Fruit fly (Drosophila melanogaster) whole organism, embryonic: ENCODE measurements around the gene CG4497.

Source experiments
- C15 ChIP-seq: fragments of 200-800 bp; sonication (Bioruptor generic); IDR thresholded peaks from 3 replicates; pipeline ENCODE4 v1.3.6; 2022; ENCODE audit warnings: missing biosample characterization, missing genetic modification characterization
- CG10274 ChIP-seq: fragments of 200-800 bp; sonication (Bioruptor generic); optimal IDR thresholded peaks from 3 replicates; lab custom pipeline; 2017; ENCODE audit warnings: missing biosample characterization, mild to moderate bottlenecking, missing genetic modification characterization
- CG12071 ChIP-seq: fragments of 200-800 bp; sonication (Bioruptor generic); optimal IDR thresholded peaks from 3 replicates; lab custom pipeline; 2018; ENCODE audit warnings: missing biosample characterization, mild to moderate bottlenecking, missing genetic modification characterization
- CG12104 ChIP-seq: fragments of 200-800 bp; sonication (Bioruptor generic); optimal IDR thresholded peaks from 3 replicates; lab custom pipeline; 2016; ENCODE audit warnings: missing biosample characterization, missing genetic modification characterization
- CG13624 ChIP-seq: fragments of 200-800 bp; sonication (Bioruptor generic); optimal IDR thresholded peaks from 2 replicates; lab custom pipeline; 2016; ENCODE audit warnings: missing biosample characterization, missing genetic modification characterization
- CG1529 ChIP-seq: fragments of 200-800 bp; sonication (Bioruptor generic); optimal IDR thresholded peaks from 3 replicates; lab custom pipeline; 2018; ENCODE audit warnings: missing biosample characterization, missing genetic modification characterization
- CG16863 ChIP-seq: fragments of 200-800 bp; sonication (Bioruptor generic); optimal IDR thresholded peaks from 3 replicates; lab custom pipeline; 2016; ENCODE audit warnings: missing biosample characterization, missing genetic modification characterization
- CG17802 ChIP-seq: fragments of 200-800 bp; sonication (Bioruptor generic); optimal IDR thresholded peaks from 2 replicates; lab custom pipeline; 2018; ENCODE audit warnings: missing biosample characterization, mild to moderate bottlenecking, missing genetic modification characterization, moderate library complexity
- CG18476 ChIP-seq: fragments of 200-800 bp; sonication (Bioruptor generic); optimal IDR thresholded peaks from 2 replicates; lab custom pipeline; 2016; ENCODE audit warnings: missing biosample characterization, mild to moderate bottlenecking, missing genetic modification characterization
- CG2199 ChIP-seq: fragments of 200-800 bp; sonication (Bioruptor generic); IDR thresholded peaks from 3 replicates; pipeline ENCODE4 v1.3.6; 2022; ENCODE audit warnings: missing biosample characterization, missing genetic modification characterization
- CG2712 ChIP-seq: fragments of 200-800 bp; optimal IDR thresholded peaks from 3 replicates; lab custom pipeline; 2019; ENCODE audit warnings: missing biosample characterization, mild to moderate bottlenecking, missing genetic modification characterization, moderate library complexity
- CG30403 ChIP-seq: fragments of 200-800 bp; sonication (Bioruptor generic); optimal IDR thresholded peaks from 3 replicates; lab custom pipeline; 2016; ENCODE audit warnings: missing biosample characterization, missing genetic modification characterization
- CG30431 ChIP-seq: fragments of 200-800 bp; sonication (Bioruptor generic); optimal IDR thresholded peaks from 2 replicates; lab custom pipeline; 2017; ENCODE audit warnings: missing biosample characterization, missing genetic modification characterization
- CG31388 ChIP-seq: fragments of 200-800 bp; sonication (Bioruptor generic); optimal IDR thresholded peaks from 2 replicates; lab custom pipeline; 2016; ENCODE audit warnings: missing biosample characterization, missing genetic modification characterization
- CG34224 ChIP-seq: fragments of 200-800 bp; sonication (Bioruptor generic); IDR thresholded peaks from 3 replicates; pipeline ENCODE4 v1.3.6; 2022; ENCODE audit warnings: missing biosample characterization, missing genetic modification characterization; ENCODE audit not compliant: partially characterized antibody
- CG34376 ChIP-seq: fragments of 200-800 bp; sonication (Bioruptor generic); optimal IDR thresholded peaks from 2 replicates; lab custom pipeline; 2018; ENCODE audit warnings: missing biosample characterization, mild to moderate bottlenecking, missing genetic modification characterization
- CG3838 ChIP-seq: fragments of 200-800 bp; sonication (Bioruptor generic); optimal IDR thresholded peaks from 3 replicates; lab custom pipeline; 2016; ENCODE audit warnings: missing biosample characterization, missing genetic modification characterization
- CG3995 ChIP-seq: fragments of 200-800 bp; sonication (Bioruptor generic); optimal IDR thresholded peaks from 3 replicates; lab custom pipeline; 2016; ENCODE audit warnings: missing biosample characterization, missing genetic modification characterization
- CG7745 ChIP-seq: fragments of 200-800 bp; sonication (Bioruptor generic); optimal IDR thresholded peaks from 2 replicates; lab custom pipeline; 2018; ENCODE audit warnings: missing biosample characterization, mild to moderate bottlenecking, missing genetic modification characterization, moderate library complexity
- CG7839 ChIP-seq: fragments of 200-800 bp; sonication (Bioruptor generic); optimal IDR thresholded peaks from 3 replicates; lab custom pipeline; 2018; ENCODE audit warnings: missing biosample characterization, mild to moderate bottlenecking, missing genetic modification characterization, moderate library complexity
- CG9215 ChIP-seq: fragments of 200-800 bp; sonication (Bioruptor generic); IDR thresholded peaks from 2 replicates; pipeline ENCODE4 v1.3.6; 2022; ENCODE audit warnings: missing biosample characterization, missing genetic modification characterization
- CG9727 ChIP-seq: fragments of 200-800 bp; sonication (Bioruptor generic); optimal IDR thresholded peaks from 3 replicates; lab custom pipeline; 2017; ENCODE audit warnings: missing biosample characterization, mild to moderate bottlenecking, missing genetic modification characterization
- CG9817 ChIP-seq: fragments of 200-800 bp; sonication (Bioruptor generic); optimal IDR thresholded peaks from 2 replicates; lab custom pipeline; 2018; ENCODE audit warnings: missing biosample characterization, mild to moderate bottlenecking, missing genetic modification characterization, moderate library complexity
- CG9932 ChIP-seq: fragments of 200-800 bp; sonication (Bioruptor generic); IDR thresholded peaks from 2 replicates; pipeline ENCODE4 v1.3.6; 2022; ENCODE audit warnings: missing biosample characterization, missing genetic modification characterization
- Chrac-16 ChIP-seq: fragments of 200-800 bp; sonication (Bioruptor generic); optimal IDR thresholded peaks from 3 replicates; lab custom pipeline; 2016; ENCODE audit warnings: missing biosample characterization, missing genetic modification characterization
- Deaf1 ChIP-seq: fragments of 200-800 bp; optimal IDR thresholded peaks from 3 replicates; lab custom pipeline; 2019; ENCODE audit warnings: missing biosample characterization, mild to moderate bottlenecking, missing genetic modification characterization, moderate library complexity
- Drgx ChIP-seq: fragments of 200-800 bp; sonication (Bioruptor generic); IDR thresholded peaks from 2 replicates; pipeline ENCODE4 v1.3.6; 2022; ENCODE audit warnings: missing biosample characterization, missing genetic modification characterization
- ERR ChIP-seq: fragments of 200-800 bp; sonication (Bioruptor generic); optimal IDR thresholded peaks from 2 replicates; lab custom pipeline; 2016; ENCODE audit warnings: missing biosample characterization, missing genetic modification characterization
- Ets65A ChIP-seq: fragments of 200-800 bp; sonication (Bioruptor generic); peaks from one replicate; lab custom pipeline; 2016; ENCODE audit warnings: missing biosample characterization, missing genetic modification characterization
- Hr51 ChIP-seq, 2 experiments: fragments of 200-800 bp; sonication (Bioruptor generic); optimal IDR thresholded peaks; 2 replicates in 1 of 2; 3 replicates in 1 of 2; lab custom pipeline; 2016 to 2018; ENCODE audit warnings: missing biosample characterization in 2 of 2, missing genetic modification characterization in 2 of 2, mild to moderate bottlenecking in 1 of 2, moderate library complexity in 1 of 2
- Med ChIP-seq: fragments of 200-800 bp; sonication (Bioruptor generic); peaks from one replicate; lab custom pipeline; 2016; ENCODE audit warnings: missing biosample characterization, missing genetic modification characterization, mild to moderate bottlenecking, inconsistent platforms, moderate library complexity
- NFAT ChIP-seq: fragments of 200-800 bp; sonication (Bioruptor generic); IDR thresholded peaks from 2 replicates; pipeline ENCODE4 v1.3.6; 2022; ENCODE audit warnings: missing biosample characterization, missing genetic modification characterization
- Neu2 ChIP-seq: fragments of 200-800 bp; sonication (Bioruptor generic); optimal IDR thresholded peaks from 3 replicates; lab custom pipeline; 2016; ENCODE audit warnings: missing biosample characterization, missing genetic modification characterization, borderline replicate concordance
- Sox102F ChIP-seq: fragments of 200-800 bp; sonication (Bioruptor generic); optimal IDR thresholded peaks from 2 replicates; lab custom pipeline; 2018; ENCODE audit warnings: missing biosample characterization, mild to moderate bottlenecking, missing genetic modification characterization, moderate library complexity
- Xrp1 ChIP-seq: fragments of 200-800 bp; sonication (Bioruptor generic); IDR thresholded peaks from 2 replicates; pipeline ENCODE4 v1.3.6; 2022; ENCODE audit warnings: missing biosample characterization, missing genetic modification characterization
- YL-1 ChIP-seq: fragments of 200-800 bp; sonication (Bioruptor generic); optimal IDR thresholded peaks from 3 replicates; lab custom pipeline; 2017; ENCODE audit warnings: missing biosample characterization, mild to moderate bottlenecking, missing genetic modification characterization
- ap ChIP-seq: fragments of 200-800 bp; sonication (Bioruptor generic); IDR thresholded peaks from 2 replicates; pipeline ENCODE4 v1.3.6; 2022; ENCODE audit warnings: missing biosample characterization, missing genetic modification characterization
- bab2 ChIP-seq: fragments of 200-800 bp; sonication (Bioruptor generic); optimal IDR thresholded peaks from 2 replicates; lab custom pipeline; 2016; ENCODE audit warnings: missing biosample characterization, missing genetic modification characterization
- bbx ChIP-seq: fragments of 200-800 bp; sonication (Bioruptor generic); IDR thresholded peaks from 2 replicates; pipeline ENCODE4 v1.3.6; 2022; ENCODE audit warnings: missing biosample characterization, missing genetic modification characterization; ENCODE audit not compliant: partially characterized antibody
- bigmax ChIP-seq: fragments of 200-800 bp; sonication (Bioruptor generic); optimal IDR thresholded peaks from 2 replicates; lab custom pipeline; 2018; ENCODE audit warnings: missing biosample characterization, mild to moderate bottlenecking, missing genetic modification characterization
- bsh ChIP-seq, 2 experiments: fragments of 200-800 bp; sonication (Bioruptor generic); optimal IDR thresholded peaks; 2 replicates each; lab custom pipeline; 2017 to 2018; ENCODE audit warnings: mild to moderate bottlenecking in 2 of 2, missing biosample characterization in 2 of 2, missing genetic modification characterization in 2 of 2, moderate library complexity in 1 of 2
- chm ChIP-seq: fragments of 200-800 bp; sonication (Bioruptor generic); IDR thresholded peaks from 2 replicates; pipeline ENCODE4 v1.3.6; 2022; ENCODE audit warnings: missing biosample characterization, missing genetic modification characterization
- cwo ChIP-seq: fragments of 200-800 bp; sonication (Bioruptor generic); optimal IDR thresholded peaks from 3 replicates; lab custom pipeline; 2017; ENCODE audit warnings: missing biosample characterization, missing genetic modification characterization, mild to moderate bottlenecking, moderate library complexity, missing genetic modification reagents
- fu2 ChIP-seq: fragments of 200-800 bp; sonication (Bioruptor generic); optimal IDR thresholded peaks from 2 replicates; lab custom pipeline; 2016; ENCODE audit warnings: missing biosample characterization, missing genetic modification characterization
- her ChIP-seq: fragments of 200-800 bp; sonication (Bioruptor generic); optimal IDR thresholded peaks from 2 replicates; lab custom pipeline; 2016; ENCODE audit warnings: missing biosample characterization, missing genetic modification characterization
- hth ChIP-seq: fragments of >200 bp; optimal IDR thresholded peaks from 2 replicates; lab custom pipeline; 2017; ENCODE audit warnings: inconsistent platforms
- peb ChIP-seq: fragments of 200-800 bp; sonication (Bioruptor generic); IDR thresholded peaks from 2 replicates; pipeline ENCODE4 v1.3.6; 2022; ENCODE audit warnings: missing biosample characterization, missing genetic modification characterization
- tup ChIP-seq: fragments of 200-800 bp; sonication (Bioruptor generic); optimal IDR thresholded peaks from 2 replicates; lab custom pipeline; 2016; ENCODE audit warnings: missing biosample characterization, mild to moderate bottlenecking, missing genetic modification characterization, moderate library complexity
- unpg ChIP-seq: fragments of 200-800 bp; sonication (Bioruptor generic); optimal IDR thresholded peaks from 3 replicates; lab custom pipeline; 2018; ENCODE audit warnings: missing biosample characterization, mild to moderate bottlenecking, missing genetic modification characterization, moderate library complexity
- vnd ChIP-seq: fragments of 200-800 bp; sonication (Bioruptor generic); IDR thresholded peaks from 3 replicates; pipeline ENCODE4 v1.3.6; 2022; ENCODE audit warnings: missing biosample characterization, missing genetic modification characterization; ENCODE audit not compliant: partially characterized antibody
- vvl ChIP-seq: fragments of 200-800 bp; sonication (Bioruptor generic); IDR thresholded peaks from 2 replicates; pipeline ENCODE4 v1.3.6; 2022; ENCODE audit warnings: missing biosample characterization, missing genetic modification characterization
- zf30C ChIP-seq: fragments of 200-800 bp; sonication (Bioruptor generic); optimal IDR thresholded peaks from 3 replicates; lab custom pipeline; 2018; ENCODE audit warnings: missing biosample characterization, mild to moderate bottlenecking, missing genetic modification characterization

Gene CG4497

DNA sequence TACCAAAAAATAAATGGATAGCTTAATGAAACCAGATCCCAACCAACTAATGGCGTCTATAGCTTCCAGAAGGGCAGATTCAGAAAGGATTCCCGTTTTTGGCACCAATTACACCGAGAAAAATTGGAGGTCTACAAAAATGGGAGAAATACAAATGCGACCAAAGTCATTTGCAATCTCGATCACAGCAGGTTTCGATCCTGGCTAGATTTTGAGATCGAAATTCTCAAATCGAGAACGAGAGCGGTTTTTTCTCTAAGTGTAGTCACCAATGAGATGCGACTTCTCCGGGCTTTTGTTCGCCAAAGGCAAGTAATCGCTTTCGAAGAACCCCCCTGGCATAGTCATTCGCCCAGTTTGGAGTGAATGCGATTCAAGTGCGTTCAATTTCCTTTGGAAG lies 18.6 kb downstream of the CG4497 start (continued):
- TF ChIP-seq bigmax: no peak
- no peak for TF ChIP-seq YL-1
- no peak for TF ChIP-seq her (GFP tag; lab: Kevin White, UChicago)
- TF ChIP-seq CG3838 (GFP tag; lab: Kevin White, UChicago): no peak
- no peak for TF ChIP-seq Deaf1 (tag; lab: Kevin White, UChicago)
- TF ChIP-seq peb (GFP tag; lab: Robert Waterston, UW): no peak
- TF ChIP-seq CG7745 (tag; lab: Kevin White, UChicago): no peak
- TF ChIP-seq CG7839: peak; percentile 15
- peak; percentile 7 for TF ChIP-seq CG9817
- no peak for TF ChIP-seq CG12104 (GFP tag; lab: Kevin White, UChicago)
- TF ChIP-seq CG2199: no peak
- no peak for TF ChIP-seq bsh (GFP tag; optimal IDR thresholded peaks at IDR 0.05; lab: Kevin White, UChicago)
- TF ChIP-seq chm (GFP tag; lab: Robert Waterston, UW): no peak
- TF ChIP-seq CG13624 (GFP tag; lab: Kevin White, UChicago): peak; percentile 16
- peak; percentile 29 for TF ChIP-seq CG9727 (GFP tag; lab: Kevin White, UChicago)
- no peak for TF ChIP-seq CG30403 (GFP tag; lab: Kevin White, UChicago)
- TF ChIP-seq Med (GFP tag; lab: Kevin White, UChicago): peak; percentile 87
- TF ChIP-seq ERR (GFP tag; lab: Kevin White, UChicago): no peak
- TF ChIP-seq CG10274 (GFP tag; lab: Kevin White, UChicago): no peak
- no peak for TF ChIP-seq tup (GFP tag; lab: Kevin White, UChicago)
- TF ChIP-seq Ets65A (GFP tag; lab: Kevin White, UChicago): peak; percentile 95
- no peak for TF ChIP-seq CG3995 (GFP tag; lab: Kevin White, UChicago)
- peak in 1 of 2 experiments; percentile 19 for TF ChIP-seq Hr51 (GFP tag; optimal IDR thresholded peaks at IDR 0.05; lab: Kevin White, UChicago)
- TF ChIP-seq CG31388: no peak
- TF ChIP-seq vvl (GFP tag; lab: Robert Waterston, UW): peak; percentile 43; the same call in 1 of the 2 replicates
- TF ChIP-seq CG34376 (GFP tag; lab: Kevin White, UChicago): no peak
- TF ChIP-seq CG18476: no peak
- TF ChIP-seq CG9932 (GFP tag; lab: Robert Waterston, UW): no peak
- peak; percentile 18 for TF ChIP-seq bab2 (GFP tag; lab: Kevin White, UChicago)
- TF ChIP-seq ap (GFP tag; lab: Robert Waterston, UW): no peak
- TF ChIP-seq CG9215 (GFP tag; lab: Robert Waterston, UW): no peak
- no peak for TF ChIP-seq CG12071 (GFP tag; lab: Kevin White, UChicago)
- TF ChIP-seq Chrac-16 (GFP tag; lab: Kevin White, UChicago): no peak
- TF ChIP-seq hth (lab: Kevin White, UChicago): no peak
- peak; percentile 11 for TF ChIP-seq CG30431 (GFP tag; lab: Kevin White, UChicago)
- TF ChIP-seq unpg (GFP tag; lab: Kevin White, UChicago): peak; percentile 45
- no peak for TF ChIP-seq Neu2 (GFP tag; lab: Kevin White, UChicago)
- no peak for TF ChIP-seq zf30C (GFP tag; lab: Kevin White, UChicago)
- TF ChIP-seq CG16863 (GFP tag; lab: Kevin White, UChicago): no peak
- TF ChIP-seq fu2 (GFP tag; lab: Kevin White, UChicago): no peak
- TF ChIP-seq C15: no peak
- no peak for TF ChIP-seq vnd
- peak; percentile 45 for TF ChIP-seq Sox102F (GFP tag; lab: Kevin White, UChicago)
- no peak for TF ChIP-seq CG2712 (tag; lab: Kevin White, UChicago)
- no peak for TF ChIP-seq Drgx (GFP tag; lab: Robert Waterston, UW)
- no peak for TF ChIP-seq bbx (GFP tag; lab: Robert Waterston, UW)
- TF ChIP-seq NFAT (GFP tag; lab: Robert Waterston, UW): no peak
- TF ChIP-seq CG17802 (tag; lab: Kevin White, UChicago): no peak
- no peak for TF ChIP-seq CG34224 (GFP tag; lab: Robert Waterston, UW)
- no peak for TF ChIP-seq Xrp1 (GFP tag; lab: Robert Waterston, UW)
- no peak for TF ChIP-seq cwo
- no peak for TF ChIP-seq CG1529 (GFP tag; lab: Kevin White, UChicago)
